Fruit fly (Drosophila melanogaster) whole organism, wandering third instar larva: ENCODE results near the gene PsGEF.

Experiments used
- CG32264 ChIP-seq: fragments of 200-800 bp; sonication (Bioruptor generic); optimal IDR thresholded peaks from 2 replicates; lab custom pipeline; 2016; ENCODE audit warnings: missing biosample characterization, missing genetic modification characterization
- HLH106 ChIP-seq: fragments of 200-800 bp; optimal IDR thresholded peaks from 3 replicates; lab custom pipeline; 2019; ENCODE audit warnings: missing biosample characterization, mild to moderate bottlenecking, missing genetic modification characterization, moderate library complexity
- Hr83 ChIP-seq: fragments of 200-300 bp; sonication (Bioruptor generic); optimal IDR thresholded peaks from 2 replicates; lab custom pipeline; 2016; ENCODE audit warnings: missing biosample characterization, mild to moderate bottlenecking, missing genetic modification characterization, moderate library complexity; ENCODE audit not compliant: poor library complexity, severe bottlenecking
- Mio ChIP-seq: sonication (Bioruptor generic); optimal IDR thresholded peaks from 2 replicates; lab custom pipeline; 2016; ENCODE audit warnings: missing biosample characterization, missing genetic modification characterization
- OdsH ChIP-seq: fragments of 200-800 bp; sonication (Bioruptor generic); optimal IDR thresholded peaks from 2 replicates; lab custom pipeline; 2016; ENCODE audit warnings: missing biosample characterization, mild to moderate bottlenecking, missing genetic modification characterization
- Sp1 ChIP-seq: fragments of 200-800 bp; sonication (Bioruptor generic); optimal IDR thresholded peaks from 3 replicates; lab custom pipeline; 2019; ENCODE audit warnings: missing biosample characterization, mild to moderate bottlenecking, missing genetic modification characterization, moderate library complexity
- br ChIP-seq: fragments of 200-800 bp; sonication (Bioruptor generic); optimal IDR thresholded peaks from 2 replicates; lab custom pipeline; 2016; ENCODE audit warnings: missing biosample characterization, missing genetic modification characterization
- dl ChIP-seq, 2 experiments: fragments of 175-275, 200-275 bp in 1 of 2; fragments of 200-275 bp in 1 of 2; sonication (Bioruptor generic); optimal IDR thresholded peaks; lab custom pipeline; 2018; ENCODE audit warnings: mild to moderate bottlenecking in 2 of 2, missing biosample characterization in 2 of 2, missing genetic modification characterization in 2 of 2, moderate library complexity in 2 of 2; ENCODE audit not compliant: partially characterized antibody in 2 of 2, insufficient read depth in 1 of 2
- h ChIP-seq: fragments of 200-800 bp; sonication (Bioruptor generic); optimal IDR thresholded peaks from 3 replicates; lab custom pipeline; 2016; ENCODE audit warnings: missing biosample characterization, mild to moderate bottlenecking, missing genetic modification characterization
- jim ChIP-seq: fragments of 175-275, 200-325 bp; sonication (Bioruptor generic); optimal IDR thresholded peaks from 2 replicates; lab custom pipeline; 2016; ENCODE audit warnings: missing biosample characterization, mild to moderate bottlenecking, missing genetic modification characterization
- usp ChIP-seq: fragments of >200 bp; optimal IDR thresholded peaks from 2 replicates; lab custom pipeline; 2017; ENCODE audit warnings: missing biosample characterization, missing genetic modification characterization

DNA sequence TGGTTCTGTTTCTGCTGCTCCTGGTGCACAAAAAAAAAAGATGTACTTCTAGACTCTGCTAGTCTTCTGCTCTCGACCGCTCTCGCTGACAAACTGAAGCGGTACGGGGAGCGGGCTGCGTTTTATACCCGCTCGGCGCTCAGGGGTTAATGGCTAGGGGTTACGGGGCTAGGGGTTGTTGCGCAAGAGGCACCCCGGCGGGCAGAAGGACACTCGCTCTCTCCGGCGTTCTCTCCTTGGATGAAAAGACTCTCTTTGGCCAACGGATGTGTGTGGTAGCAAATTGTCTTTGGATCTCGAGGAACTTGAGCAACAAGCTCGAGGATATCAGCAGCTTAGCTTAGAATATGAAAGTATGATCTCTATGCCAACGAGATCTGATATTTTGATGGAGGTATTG is 23.3 kb upstream of the PsGEF start, which contains the start of gene CG12496:
- TF ChIP-seq br: no peak
- TF ChIP-seq h: no peak
- no peak for TF ChIP-seq usp
- no peak for TF ChIP-seq CG32264 (GFP tag; lab: Kevin White, UChicago)
- no peak for TF ChIP-seq Mio (GFP tag; lab: Kevin White, UChicago)
- no peak for TF ChIP-seq OdsH (GFP tag; lab: Kevin White, UChicago)
- TF ChIP-seq Hr83 (GFP tag; lab: Kevin White, UChicago): no peak
- TF ChIP-seq dl (GFP tag; optimal IDR thresholded peaks at IDR 0.05; lab: Kevin White, UChicago; ENCODE audit: insufficient read depth in 1 of 2, partially characterized antibody in 2 of 2): no peak
- TF ChIP-seq HLH106: no peak
- TF ChIP-seq Sp1: no peak
- TF ChIP-seq jim (GFP tag; lab: Kevin White, UChicago): no peak
